Fruit fly (Drosophila melanogaster): Measurements from ENCODE around the gene CG42714.

Gene CG42714

dm6 chr3L:6192822-6193555, 40.9 kb downstream of the CG42714 start, which contains the start of the genes Sf3b6 and Tnpo (continued):
- TF ChIP-seq hkb (optimal IDR thresholded peaks at IDR 0.05) (no peak), hkb (GFP tag; IDR thresholded peaks at IDR 0.05) (peak; percentile 72), CG1529 (GFP tag; optimal IDR thresholded peaks at IDR 0.05) (peak; percentile 44), CG6813 (GFP tag; optimal IDR thresholded peaks at IDR 0.05) (no peak), trh (GFP tag; optimal IDR thresholded peaks at IDR 0.05) (peak; percentile 58), fu2 (GFP tag; optimal IDR thresholded peaks at IDR 0.05) (peak; percentile 70), grau (tag; optimal IDR thresholded peaks at IDR 0.05) (peak; percentile 87), cato (GFP tag; optimal IDR thresholded peaks at IDR 0.05; ENCODE audit: borderline replicate concordance) (peak; percentile 65), dysf (GFP tag; IDR thresholded peaks at IDR 0.05) (peak; percentile 89), Mad (GFP tag; optimal IDR thresholded peaks at IDR 0.05) (peak; percentile 75), onecut (GFP tag; IDR thresholded peaks at IDR 0.05) (no peak), pita (GFP tag; optimal IDR thresholded peaks at IDR 0.05) (no peak), Sox102F (GFP tag; optimal IDR thresholded peaks at IDR 0.05) (no peak), CG15011 (GFP tag; optimal IDR thresholded peaks at IDR 0.05) (peak; percentile 74), CG7987 (GFP tag; optimal IDR thresholded peaks at IDR 0.05) (peak; percentile 2), CG8281 (tag; optimal IDR thresholded peaks at IDR 0.05) (no peak), CG8089 (GFP tag; optimal IDR thresholded peaks at IDR 0.05) (peak; percentile 73), tap (tag; optimal IDR thresholded peaks at IDR 0.05) (no peak), trem (tag; optimal IDR thresholded peaks at IDR 0.05) (peak; percentile 85), Lim3 (GFP tag; IDR thresholded peaks at IDR 0.05) (no peak), tio (GFP tag; optimal IDR thresholded peaks at IDR 0.05) (peak; percentile 84), GATAe (GFP tag; conservative IDR thresholded peaks at IDR 0.05) (0 out of 2 replicates have a peak, but pooled peaks have one; percentile 19), CG13775 (GFP tag; optimal IDR thresholded peaks at IDR 0.05) (peak; percentile 92), jumu (GFP tag; optimal IDR thresholded peaks at IDR 0.05) (peak; percentile 66), Nf-YA (GFP tag; IDR thresholded peaks at IDR 0.05) (peak; percentile 55; the same call in 1 of the 2 replicates), gsb-n (tag; optimal IDR thresholded peaks at IDR 0.05) (no peak), CG17359 (tag; optimal IDR thresholded peaks at IDR 0.05) (no peak), tna (GFP tag; IDR thresholded peaks at IDR 0.05; ENCODE audit: partially characterized antibody) (no peak), twi (tag; optimal IDR thresholded peaks at IDR 0.05) (peak; percentile 83), Trl (optimal IDR thresholded peaks at IDR 0.05) (peak in 1 of 2 experiments; percentile 28), Trl (GFP tag; optimal IDR thresholded peaks at IDR 0.05) (peak; percentile 61), sna (GFP tag; IDR thresholded peaks at IDR 0.05; ENCODE audit: partially characterized antibody) (peak; percentile 61; the same call in 1 of the 2 replicates), z (GFP tag; IDR thresholded peaks at IDR 0.05) (no peak), BtbVII (GFP tag; optimal IDR thresholded peaks at IDR 0.05) (no peak), CG10267 (tag; optimal IDR thresholded peaks at IDR 0.05) (peak; percentile 80), Camta (GFP tag; optimal IDR thresholded peaks at IDR 0.05) (peak; percentile 69), Doc3 (GFP tag; IDR thresholded peaks at IDR 0.05; ENCODE audit: partially characterized antibody) (peak; percentile 55; the same call in 1 of the 3 replicates), odd (GFP tag; optimal IDR thresholded peaks at IDR 0.05) (no peak), chif (GFP tag; optimal IDR thresholded peaks at IDR 0.05) (peak; percentile 49 to 74), CG1602 (GFP tag; optimal IDR thresholded peaks at IDR 0.05) (peak; percentile 88), tgo (GFP tag; IDR thresholded peaks at IDR 0.05) (peak; percentile 86), wor (GFP tag; IDR thresholded peaks at IDR 0.05) (peak; percentile 79), dm (GFP tag; optimal IDR thresholded peaks at IDR 0.05) (peak; percentile 60), CoRest (tag; optimal IDR thresholded peaks at IDR 0.05) (peak; percentile 93), ftz-f1 (GFP tag; optimal IDR thresholded peaks at IDR 0.05) (no peak), wek (GFP tag; optimal IDR thresholded peaks at IDR 0.05) (no peak), Jarid2 (GFP tag; optimal IDR thresholded peaks at IDR 0.05) (no peak), C15 (GFP tag; IDR thresholded peaks at IDR 0.05) (peak; percentile 13; the same call in 1 of the 3 replicates), tup (GFP tag; optimal IDR thresholded peaks at IDR 0.05) (peak; percentile 21)
